Worm (Caenorhabditis elegans) whole organism, late embryonic: ENCODE measurements around the gene mel-32.

ENCODE experiments used
- C08G9.2 ChIP-seq: sonication (generic microtip); optimal IDR thresholded peaks from 2 replicates; lab custom pipeline; 2016; ENCODE audit warnings: mild to moderate bottlenecking, missing genetic modification characterization, moderate library complexity, missing compliant biosample characterization
- T23F11.4 ChIP-seq: fragments of 200-800 bp; sonication (Bioruptor generic); optimal IDR thresholded peaks from 2 replicates; lab custom pipeline; 2018; ENCODE audit warnings: mild to moderate bottlenecking, missing genetic modification characterization, missing compliant biosample characterization
- Y22D7AL.16 ChIP-seq: sonication (generic microtip); optimal IDR thresholded peaks from 2 replicates; lab custom pipeline; 2016; ENCODE audit warnings: missing genetic modification characterization, missing compliant biosample characterization
- ahr-1 ChIP-seq: sonication (generic microtip); optimal IDR thresholded peaks from 2 replicates; lab custom pipeline; 2016; ENCODE audit warnings: missing genetic modification characterization, missing compliant biosample characterization
- ama-1 ChIP-seq: fragments of 150-350 bp; optimal IDR thresholded peaks from 2 replicates; lab custom pipeline; 2014
- ceh-14 ChIP-seq: sonication (generic microtip); optimal IDR thresholded peaks from 2 replicates; lab custom pipeline; 2016; ENCODE audit warnings: missing genotype, missing genetic modification characterization, missing compliant biosample characterization
- ceh-18 ChIP-seq: sonication (generic microtip); optimal IDR thresholded peaks from 2 replicates; lab custom pipeline; 2016; ENCODE audit warnings: missing genetic modification characterization, missing compliant biosample characterization
- ceh-2 ChIP-seq: sonication (generic microtip); optimal IDR thresholded peaks from 2 replicates; lab custom pipeline; 2016; ENCODE audit warnings: missing genotype, missing genetic modification characterization, missing compliant biosample characterization
- ceh-22 ChIP-seq: sonication (generic microtip); optimal IDR thresholded peaks from 2 replicates; lab custom pipeline; 2017; ENCODE audit warnings: missing biosample characterization, missing genetic modification characterization
- ceh-24 ChIP-seq: sonication (generic microtip); optimal IDR thresholded peaks from 2 replicates; lab custom pipeline; 2016; ENCODE audit warnings: mild to moderate bottlenecking, missing genetic modification characterization, missing compliant biosample characterization
- ceh-30 ChIP-seq: fragments of 150-350 bp; optimal IDR thresholded peaks from 2 replicates; lab custom pipeline; 2014; ENCODE audit warnings: missing biosample characterization, missing genetic modification characterization
- ceh-34 ChIP-seq: sonication (generic microtip); optimal IDR thresholded peaks from 2 replicates; lab custom pipeline; 2016; ENCODE audit warnings: mild to moderate bottlenecking, missing genetic modification characterization, missing compliant biosample characterization
- ceh-45 ChIP-seq: fragments of 200-800 bp; sonication (Bioruptor generic); IDR thresholded peaks from 2 replicates; pipeline ENCODE4 v1.3.6; 2022; ENCODE audit warnings: missing genetic modification reagents, missing genetic modification characterization, missing compliant biosample characterization
- ceh-48 ChIP-seq: sonication (generic microtip); optimal IDR thresholded peaks from 2 replicates; lab custom pipeline; 2016; ENCODE audit warnings: missing genetic modification characterization, inconsistent platforms, missing compliant biosample characterization
- ceh-6 ChIP-seq: fragments of 200-800 bp; sonication (Bioruptor generic); optimal IDR thresholded peaks from 2 replicates; lab custom pipeline; 2018; ENCODE audit warnings: mild to moderate bottlenecking, missing genetic modification characterization, missing compliant biosample characterization
- ceh-9 ChIP-seq: sonication (generic microtip); optimal IDR thresholded peaks from 2 replicates; lab custom pipeline; 2016; ENCODE audit warnings: mild to moderate bottlenecking, missing genetic modification characterization, inconsistent platforms, missing compliant biosample characterization
- che-1 ChIP-seq: sonication (generic microtip); optimal IDR thresholded peaks from 2 replicates; lab custom pipeline; 2016; ENCODE audit warnings: mild to moderate bottlenecking, missing genetic modification characterization, missing compliant biosample characterization
- dmd-4 ChIP-seq: sonication (generic microtip); optimal IDR thresholded peaks from 2 replicates; lab custom pipeline; 2016; ENCODE audit warnings: borderline replicate concordance, missing genetic modification characterization, missing compliant biosample characterization
- dve-1 ChIP-seq: sonication (generic microtip); optimal IDR thresholded peaks from 2 replicates; lab custom pipeline; 2017; ENCODE audit warnings: antibody characterized with exemption, mild to moderate bottlenecking, missing genetic modification characterization, missing compliant biosample characterization
- elt-2 ChIP-seq: sonication (generic microtip); optimal IDR thresholded peaks from 2 replicates; lab custom pipeline; 2016; ENCODE audit warnings: missing genetic modification reagents, missing genetic modification characterization, missing compliant biosample characterization
- elt-4 ChIP-seq: sonication (generic microtip); optimal IDR thresholded peaks from 2 replicates; lab custom pipeline; 2016; ENCODE audit warnings: missing genetic modification characterization, missing compliant biosample characterization
- eyg-1 ChIP-seq: sonication (generic microtip); optimal IDR thresholded peaks from 2 replicates; lab custom pipeline; 2016; ENCODE audit warnings: missing genotype, missing genetic modification characterization, missing compliant biosample characterization
- fkh-10 ChIP-seq: fragments of 150-350 bp; optimal IDR thresholded peaks from 2 replicates; lab custom pipeline; 2014; ENCODE audit warnings: missing biosample characterization, missing genetic modification reagents, missing genetic modification characterization
- fkh-6 ChIP-seq: sonication (generic microtip); optimal IDR thresholded peaks from 2 replicates; lab custom pipeline; 2016; ENCODE audit warnings: missing genetic modification characterization, missing compliant biosample characterization
- hlh-15 ChIP-seq: sonication (generic microtip); optimal IDR thresholded peaks from 2 replicates; lab custom pipeline; 2016; ENCODE audit warnings: missing genetic modification characterization, missing compliant biosample characterization
- lim-6 ChIP-seq: sonication (generic microtip); optimal IDR thresholded peaks from 2 replicates; lab custom pipeline; 2016; ENCODE audit warnings: missing genetic modification characterization, missing compliant biosample characterization
- nhr-232 ChIP-seq: sonication (generic microtip); optimal IDR thresholded peaks from 2 replicates; lab custom pipeline; 2016; ENCODE audit warnings: missing genetic modification characterization, missing compliant biosample characterization
- odd-2 ChIP-seq: sonication (generic microtip); optimal IDR thresholded peaks from 2 replicates; lab custom pipeline; 2017; ENCODE audit warnings: antibody characterized with exemption, mild to moderate bottlenecking, missing genetic modification characterization, missing compliant biosample characterization
- pat-9 ChIP-seq: fragments of 200-800 bp; sonication (Bioruptor generic); optimal IDR thresholded peaks from 2 replicates; lab custom pipeline; 2018; ENCODE audit warnings: mild to moderate bottlenecking, missing genetic modification characterization, moderate library complexity, missing compliant biosample characterization
- pax-1 ChIP-seq: fragments of 150-350 bp; optimal IDR thresholded peaks from 2 replicates; lab custom pipeline; 2014; ENCODE audit warnings: missing biosample characterization, missing genetic modification characterization
- pha-2 ChIP-seq: sonication (generic microtip); optimal IDR thresholded peaks from 2 replicates; lab custom pipeline; 2017; ENCODE audit warnings: mild to moderate bottlenecking, missing genetic modification characterization, missing compliant biosample characterization
- pha-4 ChIP-seq: fragments of 150-350 bp; optimal IDR thresholded peaks from 2 replicates; lab custom pipeline; 2018; ENCODE audit warnings: missing biosample characterization, missing genetic modification reagents, missing genetic modification characterization
- pqm-1 ChIP-seq: sonication (generic microtip); optimal IDR thresholded peaks from 2 replicates; lab custom pipeline; 2016; ENCODE audit warnings: missing genetic modification characterization, missing compliant biosample characterization
- rnt-1 ChIP-seq: sonication (generic microtip); optimal IDR thresholded peaks from 2 replicates; lab custom pipeline; 2016; ENCODE audit warnings: missing genetic modification characterization, missing compliant biosample characterization
- sdc-2 ChIP-seq: sonication (generic microtip); optimal IDR thresholded peaks from 2 replicates; lab custom pipeline; 2016; ENCODE audit warnings: missing genotype, missing genetic modification characterization, missing compliant biosample characterization
- sox-4 ChIP-seq: sonication (generic microtip); optimal IDR thresholded peaks from 2 replicates; lab custom pipeline; 2017; ENCODE audit warnings: mild to moderate bottlenecking, missing genetic modification characterization, inconsistent platforms, missing compliant biosample characterization
- syd-9 ChIP-seq: sonication (generic microtip); optimal IDR thresholded peaks from 2 replicates; lab custom pipeline; 2016; ENCODE audit warnings: mild to moderate bottlenecking, missing genetic modification characterization, moderate library complexity, missing compliant biosample characterization
- tbx-2 ChIP-seq: sonication (generic microtip); optimal IDR thresholded peaks from 2 replicates; lab custom pipeline; 2016; ENCODE audit warnings: missing genetic modification characterization, missing compliant biosample characterization
- tbx-7 ChIP-seq: sonication (generic microtip); optimal IDR thresholded peaks from 2 replicates; lab custom pipeline; 2016; ENCODE audit warnings: missing genotype, missing genetic modification characterization, missing compliant biosample characterization
- ttx-3 ChIP-seq: sonication (generic microtip); optimal IDR thresholded peaks from 2 replicates; lab custom pipeline; 2016; ENCODE audit warnings: missing genetic modification reagents, missing genetic modification characterization, missing compliant biosample characterization
- unc-55 ChIP-seq: sonication (generic microtip); optimal IDR thresholded peaks from 2 replicates; lab custom pipeline; 2017; ENCODE audit warnings: missing biosample characterization, missing genetic modification reagents, missing genetic modification characterization
- zip-5 ChIP-seq: sonication (generic microtip); optimal IDR thresholded peaks from 2 replicates; lab custom pipeline; 2016; ENCODE audit warnings: missing genetic modification characterization, missing compliant biosample characterization

mel-32 gene

DNA sequence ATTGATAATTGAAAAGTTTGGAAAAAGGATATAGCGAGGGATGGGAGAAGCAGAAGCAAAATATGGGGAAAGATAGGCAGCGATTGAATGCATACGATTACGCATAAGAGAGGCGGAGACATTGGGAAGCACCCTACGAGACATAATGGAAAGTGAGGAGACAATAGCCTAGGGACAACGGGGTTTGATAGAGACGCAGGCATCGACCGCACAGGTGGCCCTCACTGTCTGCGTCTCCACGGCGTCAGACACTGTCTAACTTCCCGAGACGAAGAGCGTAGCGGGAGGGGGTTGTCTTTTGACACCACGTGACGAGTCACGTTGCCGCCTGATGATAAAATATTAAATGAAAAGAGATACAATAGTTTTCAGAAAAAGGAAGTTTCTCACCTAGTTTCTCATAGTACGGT lies 21.8 kb downstream of the mel-32 start (continued):
- TF ChIP-seq dve-1 (tag; lab: Kevin White, UChicago) (no peak), ceh-2 (tag; lab: Kevin White, UChicago) (no peak), sox-4 (tag; lab: Kevin White, UChicago) (no peak), rnt-1 (tag; lab: Kevin White, UChicago) (peak; percentile 53), ceh-48 (tag; lab: Kevin White, UChicago) (no peak), fkh-6 (tag; lab: Kevin White, UChicago) (no peak), dmd-4 (tag; lab: Kevin White, UChicago) (no peak), eyg-1 (tag; lab: Kevin White, UChicago) (no peak), pqm-1 (tag; lab: Kevin White, UChicago) (no peak), elt-4 (tag; lab: Kevin White, UChicago) (no peak), ceh-14 (peak; percentile 9), tbx-2 (tag; lab: Kevin White, UChicago) (peak; percentile 57), odd-2 (tag; lab: Kevin White, UChicago) (no peak), tbx-7 (tag; lab: Kevin White, UChicago) (no peak), hlh-15 (no peak), pax-1 (tag; lab: Kevin White, UChicago) (no peak), nhr-232 (no peak), unc-55 (GFP tag; lab: Kevin White, UChicago) (peak; percentile 88), ceh-24 (no peak), ceh-30 (tag; lab: Kevin White, UChicago) (no peak), syd-9 (tag; lab: Kevin White, UChicago) (no peak), pha-4 (no peak), ceh-9 (tag; lab: Kevin White, UChicago) (no peak), che-1 (no peak), ama-1 (lab: Kevin White, UChicago) (no peak), zip-5 (tag; lab: Kevin White, UChicago) (no peak), ceh-18 (tag; lab: Kevin White, UChicago) (peak; percentile 46), ceh-34 (tag; lab: Kevin White, UChicago) (peak; percentile 27), pha-2 (no peak), pat-9 (tag; lab: Kevin White, UChicago) (no peak), fkh-10 (GFP tag; lab: Kevin White, UChicago) (no peak), T23F11.4 (GFP tag; lab: Kevin White, UChicago) (no peak), ahr-1 (tag; lab: Kevin White, UChicago) (no peak), elt-2 (tag; lab: Kevin White, UChicago) (peak; percentile 39), ceh-45 (GFP tag; lab: Robert Waterston, UW) (no peak), ceh-22 (no peak), ttx-3 (tag; lab: Kevin White, UChicago) (no peak), ceh-6 (GFP tag; lab: Kevin White, UChicago) (no peak)

DNA sequence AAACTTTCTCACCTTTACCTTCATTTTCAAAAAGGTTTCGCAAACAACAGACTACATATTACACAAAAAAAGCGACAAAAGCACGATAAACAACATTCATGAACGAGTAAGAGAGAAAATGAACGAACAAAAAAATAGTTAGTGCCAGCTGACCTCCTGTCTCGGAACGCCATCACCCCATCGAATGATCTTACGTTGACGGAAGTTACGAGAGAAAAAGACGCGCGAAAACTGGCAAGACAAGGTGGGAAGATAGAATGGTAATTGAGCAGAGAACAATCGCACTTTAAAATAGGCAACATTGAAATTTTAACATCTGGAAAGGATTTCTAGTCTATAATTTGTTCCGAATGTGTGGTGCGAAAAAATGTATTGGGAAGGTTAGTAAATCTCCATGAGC lies 22.6 kb downstream of the mel-32 start:
- TF ChIP-seq pqm-1 (tag; lab: Kevin White, UChicago) (no peak), ceh-48 (tag; lab: Kevin White, UChicago) (no peak), sdc-2 (tag; lab: Kevin White, UChicago) (no peak), eyg-1 (tag; lab: Kevin White, UChicago) (no peak), C08G9.2 (no peak), ceh-14 (no peak), ceh-30 (tag; lab: Kevin White, UChicago) (no peak), Y22D7AL.16 (tag; lab: Kevin White, UChicago) (no peak), ceh-6 (GFP tag; lab: Kevin White, UChicago) (no peak), lim-6 (tag; lab: Kevin White, UChicago) (no peak), hlh-15 (no peak)
- TF ChIP-seq, all 69 proteins: peak for 0
